Fruit fly (Drosophila melanogaster): Measurements from ENCODE around the gene Gr28b.
A peak's percentile ranks its signal among the peaks of the same experiment; 100 is the strongest.

Gr28b gene

dm6 chr2L:7426326-7427066 lies 35.6 kb downstream of the Gr28b start, which contains the start of gene muc (continued):
- TF ChIP-seq CG13424 (tag; optimal IDR thresholded peaks at IDR 0.05) (peak; percentile 48), Nf-YA (GFP tag; IDR thresholded peaks at IDR 0.05) (no peak), CG15696 (tag; optimal IDR thresholded peaks at IDR 0.05) (peak; percentile 26), CG6175 (GFP tag; IDR thresholded peaks at IDR 0.05) (no peak), Dref (GFP tag; IDR thresholded peaks at IDR 0.05) (peak; percentile 46), CG1647 (GFP tag; optimal IDR thresholded peaks at IDR 0.05) (no peak), BtbVII (GFP tag; optimal IDR thresholded peaks at IDR 0.05) (no peak), CG6272 (GFP tag; IDR thresholded peaks at IDR 0.05) (no peak), CG3838 (GFP tag; optimal IDR thresholded peaks at IDR 0.05) (no peak), C15 (GFP tag; IDR thresholded peaks at IDR 0.05) (no peak), CG10959 (GFP tag; IDR thresholded peaks at IDR 0.05) (no peak), GATAe (GFP tag; conservative IDR thresholded peaks at IDR 0.05) (no peak), Camta (GFP tag; optimal IDR thresholded peaks at IDR 0.05) (peak; percentile 29), CG11560 (tag; IDR thresholded peaks at IDR 0.05) (no peak), CG4730 (GFP tag; IDR thresholded peaks at IDR 0.05) (no peak), CG33557 (GFP tag; optimal IDR thresholded peaks at IDR 0.05) (no peak), CG2202 (tag; optimal IDR thresholded peaks at IDR 0.05) (no peak), pzg (GFP tag; optimal IDR thresholded peaks at IDR 0.05) (peak; percentile 63), bcd (GFP tag; optimal IDR thresholded peaks at IDR 0.05) (peak; percentile 34), CG17385 (GFP tag; optimal IDR thresholded peaks at IDR 0.05) (peak; percentile 36), CG14050 (GFP tag; IDR thresholded peaks at IDR 0.05) (no peak), CG33213 (GFP tag; optimal IDR thresholded peaks at IDR 0.05) (peak; percentile 71), fu2 (GFP tag; optimal IDR thresholded peaks at IDR 0.05) (peak; percentile 20), Nf-YB (GFP tag; optimal IDR thresholded peaks at IDR 0.05) (no peak), Hmr (GFP tag; optimal IDR thresholded peaks at IDR 0.05) (peak; percentile 77), CG10147 (GFP tag; optimal IDR thresholded peaks at IDR 0.05) (peak; percentile 11), Atf6 (GFP tag; IDR thresholded peaks at IDR 0.05) (0 out of 2 replicates have a peak, but pooled peaks have one; percentile 38), Xbp1 (GFP tag; optimal IDR thresholded peaks at IDR 0.05) (peak; percentile 54), amos (GFP tag; IDR thresholded peaks at IDR 0.05; ENCODE audit: partially characterized antibody) (peak; percentile 79; the same call in 1 of the 2 replicates), CG17359 (tag; optimal IDR thresholded peaks at IDR 0.05) (peak; percentile 41), CG18599 (GFP tag; optimal IDR thresholded peaks at IDR 0.05) (peak; percentile 33), CG12219 (GFP tag; optimal IDR thresholded peaks at IDR 0.05) (no peak), ems (GFP tag; optimal IDR thresholded peaks at IDR 0.05) (peak; percentile 4), ranshi (GFP tag; IDR thresholded peaks at IDR 0.05) (peak; percentile 24; the same call in 1 of the 2 replicates), Trl (optimal IDR thresholded peaks at IDR 0.05) (no peak), Trl (GFP tag; optimal IDR thresholded peaks at IDR 0.05) (no peak), dimm (GFP tag; IDR thresholded peaks at IDR 0.05) (no peak), E2f2 (GFP tag; IDR thresholded peaks at IDR 0.05) (peak; percentile 60), gcm (GFP tag; optimal IDR thresholded peaks at IDR 0.05) (no peak), Drgx (GFP tag; IDR thresholded peaks at IDR 0.05) (0 out of 2 replicates have a peak, but pooled peaks have one; percentile 52), ttk (GFP tag; IDR thresholded peaks at IDR 0.05) (no peak), tll (GFP tag; optimal IDR thresholded peaks at IDR 0.05) (no peak), CG13894 (tag; optimal IDR thresholded peaks at IDR 0.05) (peak; percentile 63), CkIIα-i1 (GFP tag; IDR thresholded peaks at IDR 0.05) (no peak), fd64A (GFP tag; optimal IDR thresholded peaks at IDR 0.05) (no peak), fd96Cb (tag; optimal IDR thresholded peaks at IDR 0.05) (peak; percentile 4), CG11504 (tag; optimal IDR thresholded peaks at IDR 0.05) (peak; percentile 55), Bteb2 (GFP tag; optimal IDR thresholded peaks at IDR 0.05) (no peak), CG16813 (GFP tag; IDR thresholded peaks at IDR 0.05; ENCODE audit: partially characterized antibody) (peak; percentile 74), CG8281 (tag; optimal IDR thresholded peaks at IDR 0.05) (no peak)
